Fruit fly (Drosophila melanogaster) whole organism, embryonic: ENCODE data around the gene Ku80.

Experiments
- BEAF-32 ChIP-seq: fragments of 200-800 bp; sonication (Bioruptor generic); optimal IDR thresholded peaks from 3 replicates; lab custom pipeline; 2017; ENCODE audit warnings: missing biosample characterization, missing genetic modification characterization, mild to moderate bottlenecking, moderate library complexity, missing genetic modification reagents
- CG11085 ChIP-seq: fragments of 200-800 bp; sonication (Bioruptor generic); IDR thresholded peaks from 2 replicates; pipeline ENCODE4 v1.3.6; 2022; ENCODE audit warnings: missing biosample characterization, missing genetic modification characterization
- CG11456 ChIP-seq: fragments of 200-800 bp; sonication (Bioruptor generic); IDR thresholded peaks from 3 replicates; pipeline ENCODE4 v1.3.6; 2022; ENCODE audit warnings: missing biosample characterization, missing genetic modification characterization
- CG12942 ChIP-seq: fragments of 200-800 bp; sonication (Bioruptor generic); optimal IDR thresholded peaks from 3 replicates; lab custom pipeline; 2016; ENCODE audit warnings: missing biosample characterization, missing genetic modification characterization
- CG13894 ChIP-seq: fragments of 200-800 bp; sonication (Bioruptor generic); optimal IDR thresholded peaks from 3 replicates; lab custom pipeline; 2018; ENCODE audit warnings: missing biosample characterization, mild to moderate bottlenecking, missing genetic modification characterization, moderate library complexity
- CG14014 ChIP-seq: fragments of 200-800 bp; sonication (Bioruptor generic); IDR thresholded peaks from 2 replicates; pipeline ENCODE4 v1.3.6; 2022; ENCODE audit warnings: missing biosample characterization, missing genetic modification characterization
- CG15514 ChIP-seq: fragments of 200-800 bp; sonication (Bioruptor generic); optimal IDR thresholded peaks from 3 replicates; lab custom pipeline; 2017; ENCODE audit warnings: missing biosample characterization, missing genetic modification characterization, mild to moderate bottlenecking, moderate library complexity, missing genetic modification reagents
- CG17328 ChIP-seq: fragments of 200-800 bp; sonication (Bioruptor generic); IDR thresholded peaks from 2 replicates; pipeline ENCODE4 v1.3.6; 2022; ENCODE audit warnings: missing biosample characterization, missing genetic modification characterization
- CG17568 ChIP-seq: fragments of 200-800 bp; sonication (Bioruptor generic); optimal IDR thresholded peaks from 2 replicates; lab custom pipeline; 2018; ENCODE audit warnings: missing biosample characterization, mild to moderate bottlenecking, missing genetic modification characterization, moderate library complexity
- CG17829 ChIP-seq: fragments of 200-800 bp; optimal IDR thresholded peaks from 2 replicates; lab custom pipeline; 2019; ENCODE audit warnings: missing biosample characterization, mild to moderate bottlenecking, missing genetic modification characterization, moderate library complexity
- CG1792 ChIP-seq: fragments of 200-800 bp; sonication (Bioruptor generic); optimal IDR thresholded peaks from 2 replicates; lab custom pipeline; 2016; ENCODE audit warnings: missing biosample characterization, missing genetic modification characterization
- CG18619 ChIP-seq: fragments of 200-800 bp; sonication (Bioruptor generic); optimal IDR thresholded peaks from 3 replicates; lab custom pipeline; 2017; ENCODE audit warnings: missing biosample characterization, mild to moderate bottlenecking, missing genetic modification characterization
- CG2678 ChIP-seq: fragments of 200-800 bp; sonication (Bioruptor generic); optimal IDR thresholded peaks from 3 replicates; lab custom pipeline; 2019; ENCODE audit warnings: missing biosample characterization, mild to moderate bottlenecking, missing genetic modification characterization, moderate library complexity
- CG3065 ChIP-seq: fragments of 200-800 bp; sonication (Bioruptor generic); optimal IDR thresholded peaks from 2 replicates; lab custom pipeline; 2016; ENCODE audit warnings: missing biosample characterization, missing genetic modification characterization
- CG31224 ChIP-seq: fragments of 200-800 bp; sonication (Bioruptor generic); IDR thresholded peaks from 2 replicates; pipeline ENCODE4 v1.3.6; 2022; ENCODE audit warnings: missing biosample characterization, missing genetic modification characterization
- CG3163 ChIP-seq: fragments of 200-800 bp; sonication (Bioruptor generic); optimal IDR thresholded peaks from 3 replicates; lab custom pipeline; 2016; ENCODE audit warnings: missing biosample characterization, missing genetic modification characterization
- CG8765 ChIP-seq: fragments of 200-800 bp; sonication (Bioruptor generic); IDR thresholded peaks from 2 replicates; pipeline ENCODE4 v1.3.6; 2022; ENCODE audit warnings: missing biosample characterization, missing genetic modification characterization
- CoRest ChIP-seq: fragments of 200-800 bp; sonication (Bioruptor generic); optimal IDR thresholded peaks from 3 replicates; lab custom pipeline; 2018; ENCODE audit warnings: missing biosample characterization, mild to moderate bottlenecking, missing genetic modification characterization, moderate library complexity
- Deaf1 ChIP-seq: fragments of 200-800 bp; optimal IDR thresholded peaks from 3 replicates; lab custom pipeline; 2019; ENCODE audit warnings: missing biosample characterization, mild to moderate bottlenecking, missing genetic modification characterization, moderate library complexity
- Dfd ChIP-seq, 2 experiments: fragments of >200 bp; optimal IDR thresholded peaks; 2 replicates each; lab custom pipeline; 2017; ENCODE audit warnings: missing biosample characterization in 2 of 2, missing genetic modification characterization in 2 of 2
- Doc2 ChIP-seq: fragments of 200-800 bp; sonication (Bioruptor generic); IDR thresholded peaks from 2 replicates; pipeline ENCODE4 v1.3.6; 2022; ENCODE audit warnings: missing biosample characterization, missing genetic modification characterization
- Dref ChIP-seq: fragments of 200-800 bp; sonication (Bioruptor generic); IDR thresholded peaks from 2 replicates; pipeline ENCODE4 v1.3.6; 2022; ENCODE audit warnings: missing biosample characterization, missing genetic modification characterization
- Ets65A ChIP-seq: fragments of 200-800 bp; sonication (Bioruptor generic); peaks from one replicate; lab custom pipeline; 2016; ENCODE audit warnings: missing biosample characterization, missing genetic modification characterization
- GATAe ChIP-seq: fragments of 200-800 bp; sonication (Bioruptor generic); conservative IDR thresholded peaks from 2 replicates; pipeline ENCODE4 v1.3.6; 2022; ENCODE audit warnings: missing biosample characterization, missing genetic modification characterization
- Hsf ChIP-seq: fragments of 200-800 bp; sonication (Bioruptor generic); optimal IDR thresholded peaks from 3 replicates; lab custom pipeline; 2016; ENCODE audit warnings: missing biosample characterization, missing genetic modification characterization
- Lim3 ChIP-seq: fragments of 200-800 bp; sonication (Bioruptor generic); IDR thresholded peaks from 2 replicates; pipeline ENCODE4 v1.3.6; 2022; ENCODE audit warnings: missing biosample characterization, missing genetic modification characterization
- MTF-1 ChIP-seq: fragments of 200-800 bp; sonication (Bioruptor generic); optimal IDR thresholded peaks from 2 replicates; lab custom pipeline; 2018; ENCODE audit warnings: missing biosample characterization, mild to moderate bottlenecking, missing genetic modification characterization, borderline replicate concordance
- Ptx1 ChIP-seq: fragments of 200-800 bp; sonication (Bioruptor generic); IDR thresholded peaks from 2 replicates; pipeline ENCODE4 v1.3.6; 2022; ENCODE audit warnings: missing biosample characterization, missing genetic modification characterization
- Sox102F ChIP-seq: fragments of 200-800 bp; sonication (Bioruptor generic); optimal IDR thresholded peaks from 2 replicates; lab custom pipeline; 2018; ENCODE audit warnings: missing biosample characterization, mild to moderate bottlenecking, missing genetic modification characterization, moderate library complexity
- Vsx1 ChIP-seq: fragments of 200-800 bp; sonication (Bioruptor generic); optimal IDR thresholded peaks from 2 replicates; lab custom pipeline; 2017; ENCODE audit warnings: missing biosample characterization, mild to moderate bottlenecking, missing genetic modification characterization, missing genetic modification reagents
- Xbp1 ChIP-seq: fragments of 200-800 bp; sonication (Bioruptor generic); optimal IDR thresholded peaks from 3 replicates; lab custom pipeline; 2016; ENCODE audit warnings: missing biosample characterization, mild to moderate bottlenecking, missing genetic modification characterization
- ewg ChIP-seq: fragments of 200-800 bp; sonication (Bioruptor generic); optimal IDR thresholded peaks from 3 replicates; lab custom pipeline; 2017; ENCODE audit warnings: mild to moderate bottlenecking, missing biosample characterization, missing genetic modification reagents, missing genetic modification characterization
- gfzf ChIP-seq: fragments of 200-800 bp; sonication (Bioruptor generic); optimal IDR thresholded peaks from 2 replicates; lab custom pipeline; 2016; ENCODE audit warnings: missing biosample characterization, mild to moderate bottlenecking, missing genetic modification characterization, moderate library complexity
- grn ChIP-seq: fragments of 200-800 bp; sonication (Bioruptor generic); optimal IDR thresholded peaks from 3 replicates; lab custom pipeline; 2017; ENCODE audit warnings: missing biosample characterization, missing genetic modification characterization
- insv ChIP-seq, 2 experiments: fragments of 200-800 bp; sonication (Bioruptor generic); optimal IDR thresholded peaks; 3 replicates each; lab custom pipeline; 2016 to 2018; ENCODE audit warnings: missing biosample characterization in 2 of 2, missing genetic modification characterization in 2 of 2
- kni ChIP-seq: fragments of 200-800 bp; sonication (Bioruptor generic); optimal IDR thresholded peaks from 3 replicates; lab custom pipeline; 2017; ENCODE audit warnings: mild to moderate bottlenecking, missing biosample characterization, missing genetic modification reagents, missing genetic modification characterization
- knrl ChIP-seq: fragments of 200-800 bp; sonication (Bioruptor generic); IDR thresholded peaks from 3 replicates; pipeline ENCODE4 v1.3.6; 2022; ENCODE audit warnings: missing biosample characterization, missing genetic modification characterization; ENCODE audit not compliant: partially characterized antibody
- prd ChIP-seq, 3 experiments: fragments of >200 bp in 2 of 3; fragments of 200-800 bp in 1 of 3; sonication (Bioruptor generic) in 1 of 3; optimal IDR thresholded peaks in 2 of 3; IDR thresholded peaks in 1 of 3; 2 replicates in 2 of 3; 3 replicates in 1 of 3; pipeline versions ENCODE4 v1.3.6 to Lab custom; 2017 to 2022; ENCODE audit warnings: missing biosample characterization in 1 of 3, missing genetic modification characterization in 1 of 3
- pros ChIP-seq: fragments of 200-800 bp; sonication (Bioruptor generic); optimal IDR thresholded peaks from 3 replicates; lab custom pipeline; 2019; ENCODE audit warnings: missing biosample characterization, mild to moderate bottlenecking, missing genetic modification characterization, moderate library complexity
- psq ChIP-seq: fragments of 200-800 bp; sonication (Bioruptor generic); optimal IDR thresholded peaks from 2 replicates; lab custom pipeline; 2017; ENCODE audit warnings: missing biosample characterization, missing genetic modification characterization
- pzg ChIP-seq: fragments of 200-800 bp; sonication (Bioruptor generic); optimal IDR thresholded peaks from 3 replicates; lab custom pipeline; 2018; ENCODE audit warnings: missing biosample characterization, mild to moderate bottlenecking, missing genetic modification characterization, moderate library complexity
- sens-2 ChIP-seq: fragments of 200-800 bp; sonication (Bioruptor generic); IDR thresholded peaks from 2 replicates; pipeline ENCODE4 v1.3.6; 2022; ENCODE audit warnings: missing biosample characterization, missing genetic modification characterization
- ssp ChIP-seq: fragments of 200-800 bp; sonication (Bioruptor generic); IDR thresholded peaks from 2 replicates; pipeline ENCODE4 v1.3.6; 2022; ENCODE audit warnings: missing biosample characterization, missing genetic modification characterization
- stwl ChIP-seq: fragments of 200-800 bp; sonication (Bioruptor generic); optimal IDR thresholded peaks from 3 replicates; lab custom pipeline; 2018; ENCODE audit warnings: missing biosample characterization, mild to moderate bottlenecking, missing genetic modification characterization, moderate library complexity
- tll ChIP-seq, 2 experiments: fragments of 200-800 bp in 1 of 2; fragments of >200 bp in 1 of 2; sonication (Bioruptor generic) in 1 of 2; optimal IDR thresholded peaks; 2 replicates each; lab custom pipeline; 2017 to 2019; ENCODE audit warnings: missing biosample characterization in 2 of 2, missing genetic modification characterization in 2 of 2, mild to moderate bottlenecking in 1 of 2, moderate library complexity in 1 of 2
- twi ChIP-seq: fragments of 200-800 bp; optimal IDR thresholded peaks from 2 replicates; lab custom pipeline; 2019; ENCODE audit warnings: missing biosample characterization, mild to moderate bottlenecking, missing genetic modification characterization, moderate library complexity
- wor ChIP-seq: fragments of 200-800 bp; sonication (Bioruptor generic); IDR thresholded peaks from 2 replicates; pipeline ENCODE4 v1.3.6; 2022; ENCODE audit warnings: missing biosample characterization, missing genetic modification characterization

Gene Ku80

dm6 chr2L:15740918-15741317, 30.0 kb downstream of the Ku80 start:
- peak; percentile 16 for TF ChIP-seq Ets65A (GFP tag; lab: Kevin White, UChicago)
- TF ChIP-seq tll (GFP tag; optimal IDR thresholded peaks at IDR 0.05; lab: Kevin White, UChicago): peak in 1 of 2 experiments; percentile 66
- peak; percentile 91 for TF ChIP-seq twi (tag; lab: Kevin White, UChicago)
- no peak for TF ChIP-seq CG11085 (GFP tag; lab: Robert Waterston, UW)
- TF ChIP-seq, all 482 proteins: peak for 3

- peak in 1 of 2 experiments; percentile 10 for TF ChIP-seq tll (GFP tag; optimal IDR thresholded peaks at IDR 0.05; lab: Kevin White, UChicago)
- TF ChIP-seq twi (tag; lab: Kevin White, UChicago): peak; percentile 88
- no peak for TF ChIP-seq CG13894
- TF ChIP-seq CG18619: no peak
- TF ChIP-seq CG8765 (GFP tag; lab: Robert Waterston, UW): no peak
- TF ChIP-seq Dref: 0 out of 2 replicates have a peak, but pooled peaks have one; percentile 22
- TF ChIP-seq grn (GFP tag; lab: Kevin White, UChicago): no peak
- TF ChIP-seq Hsf (GFP tag; lab: Kevin White, UChicago): no peak
- peak; percentile 47 for TF ChIP-seq kni (GFP tag; lab: Kevin White, UChicago)
- no peak for TF ChIP-seq CG3065
- TF ChIP-seq ewg (GFP tag; lab: Kevin White, UChicago): peak; percentile 52
- no peak for TF ChIP-seq knrl (GFP tag; lab: Robert Waterston, UW)
- TF ChIP-seq CG15514 (GFP tag; lab: Kevin White, UChicago): peak; percentile 31
- TF ChIP-seq pros (GFP tag; lab: Kevin White, UChicago): peak; percentile 89
These were observed 35.0 kb downstream of the Ku80 start for dm6 chr2L:15735918-15736317.

DNA sequence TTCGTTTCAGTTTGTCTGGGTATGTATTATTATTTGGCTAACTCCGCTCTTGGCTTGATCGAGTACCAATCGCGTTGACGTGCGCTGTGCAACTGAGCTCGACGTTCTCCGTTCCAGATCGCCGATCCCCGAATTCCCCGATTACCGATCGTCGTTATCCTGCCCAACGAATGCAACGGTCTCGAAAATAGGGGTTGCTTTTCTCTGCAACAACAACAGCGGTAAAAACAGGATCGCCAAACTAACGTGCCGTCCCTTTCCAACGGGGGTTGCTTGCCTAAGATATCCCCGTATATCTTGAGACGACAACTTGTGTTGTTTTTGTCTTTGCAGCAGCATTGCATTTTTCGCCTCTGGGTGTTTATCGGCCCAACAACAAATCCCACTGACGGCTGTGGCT, 39.3 kb downstream of the Ku80 start:
- TF ChIP-seq CG17829 (tag; lab: Kevin White, UChicago) (peak; percentile 1), psq (GFP tag; lab: Kevin White, UChicago) (no peak), Dfd (GFP tag; optimal IDR thresholded peaks at IDR 0.05; lab: Kevin White, UChicago) (no peak), Ets65A (GFP tag; lab: Kevin White, UChicago) (no peak), Doc2 (GFP tag; lab: Robert Waterston, UW) (no peak), CG1792 (GFP tag; lab: Kevin White, UChicago) (no peak), CG3163 (no peak), CoRest (tag; lab: Kevin White, UChicago) (no peak), tll (GFP tag; optimal IDR thresholded peaks at IDR 0.05; lab: Kevin White, UChicago) (no peak), insv (GFP tag; optimal IDR thresholded peaks at IDR 0.05; lab: Kevin White, UChicago) (peak in 1 of 2 experiments; percentile 64), gfzf (no peak), BEAF-32 (GFP tag; lab: Kevin White, UChicago) (no peak), Sox102F (GFP tag; lab: Kevin White, UChicago) (no peak), pzg (GFP tag; lab: Kevin White, UChicago) (no peak), CG12942 (GFP tag; lab: Kevin White, UChicago) (no peak), pros (GFP tag; lab: Kevin White, UChicago) (peak; percentile 99), Ptx1 (GFP tag; lab: Robert Waterston, UW) (no peak), Deaf1 (tag; lab: Kevin White, UChicago) (peak; percentile 67), CG17328 (no peak), GATAe (no peak), CG14014 (GFP tag; lab: Robert Waterston, UW) (no peak), MTF-1 (GFP tag; lab: Kevin White, UChicago) (no peak), CG11456 (GFP tag; lab: Robert Waterston, UW) (no peak), Vsx1 (no peak), stwl (no peak), wor (no peak), CG31224 (GFP tag; lab: Robert Waterston, UW) (no peak), CG17568 (no peak), CG2678 (tag; lab: Kevin White, UChicago) (no peak), sens-2 (GFP tag; lab: Robert Waterston, UW) (no peak), Xbp1 (GFP tag; lab: Kevin White, UChicago) (no peak), Lim3 (no peak), prd (optimal IDR thresholded peaks at IDR 0.05; lab: Kevin White, UChicago) (no peak), prd (GFP tag; IDR thresholded peaks at IDR 0.05; lab: Robert Waterston, UW) (no peak), ssp (GFP tag; lab: Robert Waterston, UW) (no peak)
